Worm (Caenorhabditis elegans) whole organism, L1 larva: ENCODE measurements around the gene zip-7.
A peak's percentile ranks its signal among the peaks of the same experiment; 100 is the strongest.
"Not testable (repeated sequence)": the region's sequence is repeated elsewhere in the genome, so short reads cannot be mapped to it uniquely, and the experiment has no call there.

Source experiments
- F16B12.6 ChIP-seq: fragments of 150-350 bp; optimal IDR thresholded peaks from 2 replicates; lab custom pipeline; 2014; ENCODE audit warnings: missing biosample characterization, missing genetic modification characterization
- ceh-82 ChIP-seq, 3 experiments: fragments of 150-350 bp in 1 of 3; sonication (generic microtip) in 2 of 3; optimal IDR thresholded peaks; 2 replicates each; lab custom pipeline; 2014 to 2017; ENCODE audit warnings: missing biosample characterization in 3 of 3, missing genetic modification characterization in 3 of 3
- ces-1 ChIP-seq: fragments of 150-350 bp; optimal IDR thresholded peaks from 2 replicates; lab custom pipeline; 2014; ENCODE audit warnings: missing biosample characterization, missing genetic modification reagents, missing genetic modification characterization
- dpl-1 ChIP-seq, 3 experiments: fragments of 150-350 bp in 2 of 3; sonication (generic microtip) in 1 of 3; optimal IDR thresholded peaks; 2 replicates each; lab custom pipeline; 2014 to 2017; ENCODE audit warnings: missing biosample characterization in 3 of 3, missing genetic modification characterization in 3 of 3, missing genetic modification reagents in 3 of 3
- efl-3 ChIP-seq: fragments of 200-800 bp; sonication (Bioruptor generic); optimal IDR thresholded peaks from 2 replicates; lab custom pipeline; 2018; ENCODE audit warnings: mild to moderate bottlenecking, missing genetic modification characterization, missing compliant biosample characterization
- lin-14 ChIP-seq: fragments of 200-800 bp; sonication (Bioruptor generic); optimal IDR thresholded peaks from 2 replicates; lab custom pipeline; 2018; ENCODE audit warnings: mild to moderate bottlenecking, missing genetic modification characterization, moderate library complexity, missing compliant biosample characterization
- lir-3 ChIP-seq: sonication (generic microtip); optimal IDR thresholded peaks from 2 replicates; lab custom pipeline; 2016; ENCODE audit warnings: mild to moderate bottlenecking, missing genetic modification characterization, moderate library complexity, missing compliant biosample characterization; ENCODE audit not compliant: poor library complexity
- nhr-11 ChIP-seq: fragments of 150-350 bp; optimal IDR thresholded peaks from 2 replicates; lab custom pipeline; 2014; ENCODE audit warnings: missing biosample characterization, missing genetic modification characterization
- nhr-19 ChIP-seq: fragments of 200-800 bp; sonication (Bioruptor generic); conservative IDR thresholded peaks from 2 replicates; pipeline ENCODE4 v1.3.6; 2022; ENCODE audit warnings: missing genetic modification characterization, missing compliant biosample characterization
- nhr-84 ChIP-seq: sonication (generic microtip); optimal IDR thresholded peaks from 2 replicates; lab custom pipeline; 2017; ENCODE audit warnings: missing biosample characterization, missing genetic modification characterization
- snpc-4 ChIP-seq: fragments of 150-350 bp; optimal IDR thresholded peaks from 2 replicates; lab custom pipeline; 2014; ENCODE audit warnings: missing biosample characterization, missing genetic modification characterization
- sox-4 ChIP-seq: sonication (generic microtip); optimal IDR thresholded peaks from 2 replicates; lab custom pipeline; 2016; ENCODE audit warnings: missing genetic modification characterization, missing compliant biosample characterization
- sup-37 ChIP-seq: fragments of 200-800 bp; sonication (Bioruptor generic); optimal IDR thresholded peaks from 2 replicates; lab custom pipeline; 2018; ENCODE audit warnings: mild to moderate bottlenecking, missing genetic modification characterization, missing compliant biosample characterization
- swsn-7 ChIP-seq: sonication (generic microtip); optimal IDR thresholded peaks from 2 replicates; lab custom pipeline; 2016; ENCODE audit warnings: missing genetic modification characterization, missing compliant biosample characterization
- unc-130 ChIP-seq: fragments of 150-350 bp; optimal IDR thresholded peaks from 2 replicates; lab custom pipeline; 2017; ENCODE audit warnings: missing biosample characterization, missing genetic modification characterization, inconsistent platforms
- unc-62 ChIP-seq: fragments of 150-350 bp; optimal IDR thresholded peaks from 2 replicates; lab custom pipeline; 2014; ENCODE audit warnings: missing biosample characterization, missing genetic modification reagents, missing genetic modification characterization
- unc-86 ChIP-seq: sonication (generic microtip); optimal IDR thresholded peaks from 2 replicates; lab custom pipeline; 2016; ENCODE audit warnings: missing genetic modification characterization, missing compliant biosample characterization
- ztf-11 ChIP-seq, 2 experiments: sonication (generic microtip); optimal IDR thresholded peaks; 2 replicates each; lab custom pipeline; 2016 to 2017; ENCODE audit warnings: missing genetic modification characterization in 2 of 2, missing biosample characterization in 1 of 2, missing compliant biosample characterization in 1 of 2

Gene zip-7

DNA sequence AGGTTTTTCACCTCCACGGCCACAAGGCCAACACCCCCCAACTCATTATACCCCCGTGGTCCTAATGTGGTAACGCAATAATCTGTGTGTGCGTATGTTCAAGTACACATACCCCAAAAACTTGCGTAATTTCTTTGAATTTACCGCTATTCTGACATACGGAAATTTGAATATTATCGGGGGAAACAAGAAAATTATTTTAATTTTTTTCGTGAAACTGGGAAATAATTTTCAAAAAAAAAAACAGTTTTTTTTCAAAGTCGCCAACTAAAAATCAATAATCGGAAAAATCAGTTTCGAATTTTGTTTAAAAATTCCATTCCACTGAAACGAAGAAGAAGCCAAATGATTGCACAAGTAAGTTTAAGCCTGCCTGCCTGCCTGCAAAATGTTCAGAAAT, 24.6 kb downstream of the zip-7 start, which contains the start of gene Y51H4A.938:
Gene Y51H4A.938 (plus strand): TSS at position 301 of the 400 bp plus-strand sequence.
- not testable (repeated sequence) for TF ChIP-seq ceh-82 (tag; optimal IDR thresholded peaks at IDR 0.05; lab: Kevin White, UChicago); sup-37; nhr-84 (tag; lab: Kevin White, UChicago)

DNA sequence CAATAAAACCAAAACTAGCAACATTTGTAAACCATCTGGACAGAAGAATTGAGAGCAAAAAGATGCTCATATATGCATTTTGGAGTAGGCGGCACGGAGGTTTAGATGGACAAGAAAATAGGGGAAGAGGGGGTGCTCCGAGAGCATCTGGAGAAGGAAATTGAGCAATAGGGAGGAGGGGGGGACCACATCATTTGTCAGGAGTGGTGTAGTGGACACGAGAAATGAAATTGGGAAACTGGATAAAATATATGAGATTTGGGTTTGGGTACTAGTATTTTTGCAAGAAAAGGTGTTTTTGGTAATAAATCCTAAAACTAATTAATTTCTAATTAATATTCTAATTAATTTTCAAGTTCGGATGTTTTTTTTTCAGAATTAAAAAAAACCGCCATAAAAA, 28.3 kb downstream of the zip-7 start, which contains the start of gene Y51H4A.1:
Gene Y51H4A.1 (minus strand): TSS at position 127 of the 400 bp plus-strand sequence.
- TF ChIP-seq swsn-7, result no peak
- TF ChIP-seq F16B12.6, result no peak
- TF ChIP-seq sox-4, result no peak
- peak; percentile 27 for TF ChIP-seq lin-14 (GFP tag; lab: Kevin White, UChicago)

DNA sequence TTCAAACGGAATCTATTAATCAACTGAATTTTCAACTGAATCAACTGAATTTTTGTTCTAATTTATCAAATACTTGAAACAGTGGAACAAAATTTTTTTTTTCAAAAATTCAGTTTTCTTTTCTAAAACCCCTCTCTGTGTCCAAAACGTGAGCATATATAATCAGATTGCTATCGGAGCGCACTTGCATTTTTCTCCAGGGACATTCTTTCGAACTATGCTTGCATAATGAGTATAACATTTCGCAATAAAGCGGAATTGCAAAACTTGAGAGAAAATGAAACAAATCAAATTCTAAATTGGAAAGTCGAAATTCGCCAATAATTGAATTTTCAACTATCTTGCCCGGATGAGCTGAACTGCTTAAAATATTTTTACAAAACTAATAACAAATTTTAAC, 29.4 kb downstream of the zip-7 start:
- TF ChIP-seq unc-130 (tag; lab: Kevin White, UChicago), result no peak
- no peak for TF ChIP-seq nhr-19 (GFP tag; lab: Robert Waterston, UW)
- TF ChIP-seq dpl-1 (GFP tag; optimal IDR thresholded peaks at IDR 0.05; lab: Kevin White, UChicago), result peak in 1 of 3 experiments; percentile 16
- TF ChIP-seq nhr-11 (tag; lab: Kevin White, UChicago), result no peak
- peak in 1 of 3 experiments; percentile 33 for TF ChIP-seq ceh-82 (tag; optimal IDR thresholded peaks at IDR 0.05; lab: Kevin White, UChicago)
- TF ChIP-seq unc-86, result no peak
- TF ChIP-seq ces-1, result peak; percentile 77

DNA sequence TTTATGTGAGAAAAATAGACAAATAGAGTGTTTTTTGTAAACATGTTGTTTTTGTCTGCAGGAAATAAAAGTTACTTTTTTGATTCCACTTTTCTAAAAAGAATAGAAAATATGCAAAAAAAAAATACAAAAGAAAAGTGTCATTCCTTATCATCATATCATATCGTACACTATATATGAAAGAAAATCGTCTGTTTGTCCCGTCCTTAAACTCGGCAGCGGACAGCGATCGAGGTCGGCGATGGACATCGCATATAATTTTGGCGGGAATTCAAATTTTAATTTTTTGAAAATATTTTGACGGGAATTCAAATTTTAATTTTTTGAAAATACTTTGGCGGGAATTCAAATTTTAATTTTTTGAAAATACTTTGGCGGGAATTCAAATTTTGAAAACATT, 33.9 kb downstream of the zip-7 start:
- TF ChIP-seq efl-3 (GFP tag; lab: Kevin White, UChicago), result no peak
- TF ChIP-seq snpc-4, result peak; percentile 0

DNA sequence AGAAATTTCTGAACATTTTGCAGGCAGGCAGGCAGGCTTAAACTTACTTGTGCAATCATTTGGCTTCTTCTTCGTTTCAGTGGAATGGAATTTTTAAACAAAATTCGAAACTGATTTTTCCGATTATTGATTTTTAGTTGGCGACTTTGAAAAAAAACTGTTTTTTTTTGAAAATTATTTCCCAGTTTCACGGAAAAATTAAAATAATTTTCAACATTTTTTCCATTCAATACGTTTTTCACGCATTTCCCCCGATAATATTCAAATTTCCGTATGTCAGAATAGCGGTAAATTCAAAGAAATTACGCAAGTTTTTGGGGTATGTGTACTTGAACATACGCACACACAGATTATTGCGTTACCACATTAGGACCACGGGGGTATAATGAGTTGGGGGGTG, 34.6 kb downstream of the zip-7 start, which contains the start of gene VY10G11R.1:
Gene VY10G11R.1 (minus strand): TSS at position 101 of the 400 bp plus-strand sequence.
- not testable (repeated sequence) for TF ChIP-seq ztf-11 (tag; optimal IDR thresholded peaks at IDR 0.05; lab: Kevin White, UChicago); unc-62 (GFP tag; lab: Kevin White, UChicago); lir-3
